ENCODE assay signal across 2 fruit fly cellular contexts in the genomic region with DNA sequence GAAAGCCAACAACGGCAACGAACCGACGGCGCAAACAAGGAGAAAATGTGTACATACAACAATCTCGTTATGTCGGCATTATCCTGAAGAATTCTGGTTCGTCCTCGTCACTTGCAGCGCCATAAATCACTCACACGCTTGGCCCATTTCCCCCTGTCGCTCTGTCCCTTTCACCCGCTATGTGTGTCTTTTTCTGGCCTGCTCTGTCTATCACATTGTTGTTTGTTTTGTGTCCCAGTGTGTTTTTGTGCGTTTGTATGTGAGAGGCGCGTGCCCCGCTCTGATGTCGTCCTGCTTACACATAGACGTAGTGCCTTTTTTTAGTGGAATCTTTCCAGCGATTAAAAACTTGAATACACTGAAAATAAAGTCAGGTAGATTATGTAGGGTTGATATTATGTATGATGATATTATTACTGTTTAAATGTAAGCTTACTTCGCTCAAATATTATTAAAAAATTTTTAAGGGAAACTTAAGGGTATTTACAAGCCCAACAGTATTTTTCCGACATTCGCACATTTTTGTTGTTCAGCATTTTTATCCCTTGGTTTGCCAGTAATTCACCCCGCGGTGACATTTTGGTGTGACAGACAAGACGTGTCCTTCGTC.
A peak's percentile ranks its signal among the peaks of the same experiment; 100 is the strongest.
TF ChIP-seq lines count a peak whose summit lies in the region.

No protein-coding gene starts in this region.

- no peak for TF ChIP-seq CTCF in whole organism, embryonic (GFP tag; optimal IDR thresholded peaks at IDR 0.05; lab: Kevin White, UChicago)

TF ChIP-seq in whole organism, embryonic, 481 proteins besides CTCF, POLR2A, EP300 and RAD21 (continues in another document):
- peak; percentile 20 for TF ChIP-seq CG10543 (GFP tag; optimal IDR thresholded peaks at IDR 0.05; lab: Kevin White, UChicago)
- no peak for TF ChIP-seq CG9215 (GFP tag; IDR thresholded peaks at IDR 0.05; lab: Robert Waterston, UW)
- TF ChIP-seq Xbp1 (GFP tag; optimal IDR thresholded peaks at IDR 0.05; lab: Kevin White, UChicago), result peak; percentile 9
- TF ChIP-seq nmo (GFP tag; optimal IDR thresholded peaks at IDR 0.05; lab: Kevin White, UChicago), result peak; percentile 7
- TF ChIP-seq Antp (GFP tag; optimal IDR thresholded peaks at IDR 0.05; lab: Kevin White, UChicago), result peak; percentile 17
- peak; percentile 5 for TF ChIP-seq CG33557 (GFP tag; optimal IDR thresholded peaks at IDR 0.05; lab: Kevin White, UChicago)
- no peak for TF ChIP-seq ERR (GFP tag; optimal IDR thresholded peaks at IDR 0.05; lab: Kevin White, UChicago)
- peak; percentile 7 for TF ChIP-seq Sox102F (GFP tag; optimal IDR thresholded peaks at IDR 0.05; lab: Kevin White, UChicago)
- TF ChIP-seq CG13894 (tag; optimal IDR thresholded peaks at IDR 0.05; lab: Kevin White, UChicago), result peak; percentile 69
- peak; percentile 60 for TF ChIP-seq gem (tag; optimal IDR thresholded peaks at IDR 0.05; lab: Kevin White, UChicago)
- TF ChIP-seq unpg (GFP tag; optimal IDR thresholded peaks at IDR 0.05; lab: Kevin White, UChicago), result peak; percentile 32
- TF ChIP-seq Dref (GFP tag; IDR thresholded peaks at IDR 0.05; lab: Robert Waterston, UW), result no peak
- peak; percentile 2 for TF ChIP-seq cwo (GFP tag; optimal IDR thresholded peaks at IDR 0.05; lab: Kevin White, UChicago)
- TF ChIP-seq CG12769 (tag; optimal IDR thresholded peaks at IDR 0.05; lab: Kevin White, UChicago), result no peak
- TF ChIP-seq CG11398 (GFP tag; optimal IDR thresholded peaks at IDR 0.05; lab: Kevin White, UChicago), result no peak
- TF ChIP-seq tll (GFP tag; optimal IDR thresholded peaks at IDR 0.05; lab: Kevin White, UChicago), result peak in 1 of 2 experiments; percentile 46
- TF ChIP-seq tna (GFP tag; IDR thresholded peaks at IDR 0.05; lab: Robert Waterston, UW; ENCODE audit: partially characterized antibody), result no peak
- peak; percentile 37 for TF ChIP-seq CG7556 (GFP tag; optimal IDR thresholded peaks at IDR 0.05; lab: Kevin White, UChicago)
- peak; percentile 50 for TF ChIP-seq pros (GFP tag; optimal IDR thresholded peaks at IDR 0.05; lab: Kevin White, UChicago)
- peak; percentile 43 for TF ChIP-seq Xrp1 (GFP tag; IDR thresholded peaks at IDR 0.05; lab: Robert Waterston, UW)
- no peak for TF ChIP-seq lov (optimal IDR thresholded peaks at IDR 0.05; lab: Kevin White, UChicago)
- TF ChIP-seq lov (GFP tag; IDR thresholded peaks at IDR 0.05; lab: Robert Waterston, UW), result 0 out of 3 replicates have a peak, but pooled peaks have one; percentile 11
- TF ChIP-seq CG10654 (GFP tag; optimal IDR thresholded peaks at IDR 0.05; lab: Kevin White, UChicago), result no peak
- TF ChIP-seq PHDP (tag; optimal IDR thresholded peaks at IDR 0.05; lab: Kevin White, UChicago), result peak; percentile 23
- TF ChIP-seq chif (GFP tag; optimal IDR thresholded peaks at IDR 0.05; lab: Kevin White, UChicago), result no peak
- no peak for TF ChIP-seq Atf3 (GFP tag; optimal IDR thresholded peaks at IDR 0.05; lab: Kevin White, UChicago)
- TF ChIP-seq Nf-YC (tag; optimal IDR thresholded peaks at IDR 0.05; lab: Kevin White, UChicago), result peak; percentile 72
- TF ChIP-seq slp2 (GFP tag; optimal IDR thresholded peaks at IDR 0.05; lab: Kevin White, UChicago), result no peak
- peak; percentile 41 for TF ChIP-seq CG11504 (tag; optimal IDR thresholded peaks at IDR 0.05; lab: Kevin White, UChicago)
- TF ChIP-seq CG12391 (tag; optimal IDR thresholded peaks at IDR 0.05; lab: Kevin White, UChicago), result no peak
- no peak for TF ChIP-seq Bteb2 (GFP tag; optimal IDR thresholded peaks at IDR 0.05; lab: Kevin White, UChicago)
- no peak for TF ChIP-seq Pdp1 (GFP tag; optimal IDR thresholded peaks at IDR 0.05; lab: Kevin White, UChicago)
- peak; percentile 42; the same call in 1 of the 2 replicates for TF ChIP-seq crol (GFP tag; IDR thresholded peaks at IDR 0.05; lab: Robert Waterston, UW)
- peak; percentile 66 for TF ChIP-seq CG10321 (GFP tag; IDR thresholded peaks at IDR 0.05; lab: Robert Waterston, UW)
- TF ChIP-seq CG8924 (tag; optimal IDR thresholded peaks at IDR 0.05; lab: Kevin White, UChicago), result peak; percentile 28
- no peak for TF ChIP-seq B-H1 (GFP tag; IDR thresholded peaks at IDR 0.05; lab: Robert Waterston, UW)
- peak; percentile 2 for TF ChIP-seq CG30403 (GFP tag; optimal IDR thresholded peaks at IDR 0.05; lab: Kevin White, UChicago)
- TF ChIP-seq stc (GFP tag; IDR thresholded peaks at IDR 0.05; lab: Robert Waterston, UW), result no peak
- no peak for TF ChIP-seq ewg (GFP tag; optimal IDR thresholded peaks at IDR 0.05; lab: Kevin White, UChicago)
- TF ChIP-seq CG4360 (GFP tag; IDR thresholded peaks at IDR 0.05; lab: Robert Waterston, UW), result 0 out of 2 replicates have a peak, but pooled peaks have one; percentile 28
- peak; percentile 66 for TF ChIP-seq cg (GFP tag; optimal IDR thresholded peaks at IDR 0.05; lab: Kevin White, UChicago)
- no peak for TF ChIP-seq CG12236 (GFP tag; optimal IDR thresholded peaks at IDR 0.05; lab: Kevin White, UChicago)

TF ChIP-seq in whole organism, prepupa, 60 proteins besides CTCF, POLR2A, EP300 and RAD21:
- no peak for TF ChIP-seq net (GFP tag; optimal IDR thresholded peaks at IDR 0.05; lab: Kevin White, UChicago)
- TF ChIP-seq Eip78C (GFP tag; lab: Kevin White, UChicago), result peak; percentile 55
- no peak for TF ChIP-seq Met (GFP tag; optimal IDR thresholded peaks at IDR 0.05; lab: Kevin White, UChicago)
- TF ChIP-seq lz (GFP tag; optimal IDR thresholded peaks at IDR 0.05; lab: Kevin White, UChicago), result no peak
- TF ChIP-seq fkh (GFP tag; optimal IDR thresholded peaks at IDR 0.05; lab: Kevin White, UChicago), result peak; percentile 58
- TF ChIP-seq Eip75B (GFP tag; optimal IDR thresholded peaks at IDR 0.05; lab: Kevin White, UChicago), result no peak
- no peak for TF ChIP-seq CG16779 (tag; optimal IDR thresholded peaks at IDR 0.05; lab: Kevin White, UChicago)
